Fruit fly (Drosophila melanogaster) whole organism, embryonic: ENCODE measurements around the gene CG14440.

Experiments used
- Awh ChIP-seq: fragments of 200-800 bp; sonication (Bioruptor generic); IDR thresholded peaks from 2 replicates; pipeline ENCODE4, ENCODE4 v1.3.6; 2022; ENCODE audit warnings: missing biosample characterization, missing genetic modification characterization
- BtbVII ChIP-seq: fragments of 200-800 bp; sonication (Bioruptor generic); optimal IDR thresholded peaks from 3 replicates; lab custom pipeline; 2017; ENCODE audit warnings: missing biosample characterization, mild to moderate bottlenecking, missing genetic modification characterization
- CG10543 ChIP-seq: fragments of 200-800 bp; sonication (Bioruptor generic); optimal IDR thresholded peaks from 3 replicates; lab custom pipeline; 2017; ENCODE audit warnings: missing biosample characterization, mild to moderate bottlenecking, missing genetic modification characterization, moderate library complexity
- CG11398 ChIP-seq: fragments of 200-800 bp; sonication (Bioruptor generic); optimal IDR thresholded peaks from 2 replicates; lab custom pipeline; 2016; ENCODE audit warnings: missing biosample characterization, missing genetic modification characterization
- CG12659 ChIP-seq: fragments of 200-800 bp; sonication (Bioruptor generic); optimal IDR thresholded peaks from 3 replicates; lab custom pipeline; 2017; ENCODE audit warnings: mild to moderate bottlenecking, missing biosample characterization, missing genetic modification reagents, missing genetic modification characterization
- CG12769 ChIP-seq: fragments of 200-800 bp; sonication (Bioruptor generic); optimal IDR thresholded peaks from 2 replicates; lab custom pipeline; 2019; ENCODE audit warnings: missing biosample characterization, mild to moderate bottlenecking, missing genetic modification characterization, moderate library complexity
- CG13296 ChIP-seq: fragments of 200-800 bp; sonication (Bioruptor generic); optimal IDR thresholded peaks from 3 replicates; lab custom pipeline; 2018; ENCODE audit warnings: missing biosample characterization, mild to moderate bottlenecking, missing genetic modification characterization
- CG14441 ChIP-seq: fragments of 200-800 bp; sonication (Bioruptor generic); IDR thresholded peaks from 2 replicates; pipeline ENCODE4 v1.3.6; 2022; ENCODE audit warnings: missing biosample characterization, missing genetic modification characterization
- CG14667 ChIP-seq: fragments of 200-800 bp; sonication (Bioruptor generic); IDR thresholded peaks from 2 replicates; pipeline ENCODE4 v1.3.6; 2022; ENCODE audit warnings: missing biosample characterization, missing genetic modification characterization
- CG17359 ChIP-seq: fragments of 200-800 bp; sonication (Bioruptor generic); optimal IDR thresholded peaks from 3 replicates; lab custom pipeline; 2018; ENCODE audit warnings: missing biosample characterization, mild to moderate bottlenecking, missing genetic modification characterization, moderate library complexity
- CG31388 ChIP-seq: fragments of 200-800 bp; sonication (Bioruptor generic); optimal IDR thresholded peaks from 2 replicates; lab custom pipeline; 2016; ENCODE audit warnings: missing biosample characterization, missing genetic modification characterization
- CG34422 ChIP-seq: fragments of 200-800 bp; sonication (Bioruptor generic); IDR thresholded peaks from 3 replicates; pipeline ENCODE4 v1.3.6; 2022; ENCODE audit warnings: missing biosample characterization, missing genetic modification characterization
- CG4424 ChIP-seq: fragments of 200-800 bp; sonication (Bioruptor generic); optimal IDR thresholded peaks from 3 replicates; lab custom pipeline; 2016; ENCODE audit warnings: missing biosample characterization, missing genetic modification characterization
- CG6689 ChIP-seq: fragments of 200-800 bp; sonication (Bioruptor generic); IDR thresholded peaks from 2 replicates; pipeline ENCODE4 v1.3.6; 2022; ENCODE audit warnings: missing biosample characterization, missing genetic modification characterization
- CG7963 ChIP-seq: fragments of 200-800 bp; sonication (Bioruptor generic); IDR thresholded peaks from 3 replicates; pipeline ENCODE4 v1.3.6; 2022; ENCODE audit warnings: missing biosample characterization, missing genetic modification characterization; ENCODE audit not compliant: partially characterized antibody
- CG8765 ChIP-seq: fragments of 200-800 bp; sonication (Bioruptor generic); IDR thresholded peaks from 2 replicates; pipeline ENCODE4 v1.3.6; 2022; ENCODE audit warnings: missing biosample characterization, missing genetic modification characterization
- Doc2 ChIP-seq: fragments of 200-800 bp; sonication (Bioruptor generic); IDR thresholded peaks from 2 replicates; pipeline ENCODE4 v1.3.6; 2022; ENCODE audit warnings: missing biosample characterization, missing genetic modification characterization
- ERR ChIP-seq: fragments of 200-800 bp; sonication (Bioruptor generic); optimal IDR thresholded peaks from 2 replicates; lab custom pipeline; 2016; ENCODE audit warnings: missing biosample characterization, missing genetic modification characterization
- Fer2 ChIP-seq: fragments of 200-800 bp; sonication (Bioruptor generic); optimal IDR thresholded peaks from 2 replicates; lab custom pipeline; 2018; ENCODE audit warnings: missing biosample characterization, mild to moderate bottlenecking, missing genetic modification characterization, moderate library complexity
- GATAe ChIP-seq: fragments of 200-800 bp; sonication (Bioruptor generic); conservative IDR thresholded peaks from 2 replicates; pipeline ENCODE4 v1.3.6; 2022; ENCODE audit warnings: missing biosample characterization, missing genetic modification characterization
- H15 ChIP-seq: fragments of 200-800 bp; sonication (Bioruptor generic); IDR thresholded peaks from 3 replicates; pipeline ENCODE4 v1.3.6; 2022; ENCODE audit warnings: missing biosample characterization, missing genetic modification characterization
- HmgD ChIP-seq: fragments of 200-800 bp; sonication (Bioruptor generic); optimal IDR thresholded peaks from 3 replicates; lab custom pipeline; 2016; ENCODE audit warnings: missing biosample characterization, missing genetic modification characterization
- Hsf ChIP-seq: fragments of 200-800 bp; sonication (Bioruptor generic); optimal IDR thresholded peaks from 3 replicates; lab custom pipeline; 2016; ENCODE audit warnings: missing biosample characterization, missing genetic modification characterization
- Lpt ChIP-seq: fragments of >200 bp; optimal IDR thresholded peaks from 2 replicates; lab custom pipeline; 2018; ENCODE audit warnings: missing biosample characterization, missing genetic modification characterization
- Nf-YA ChIP-seq: fragments of 200-800 bp; sonication (Bioruptor generic); IDR thresholded peaks from 2 replicates; pipeline ENCODE4 v1.3.6; 2022; ENCODE audit warnings: missing biosample characterization, missing genetic modification characterization
- Pdp1 ChIP-seq, 2 experiments: fragments of 200-800 bp; sonication (Bioruptor generic); optimal IDR thresholded peaks; 3 replicates each; lab custom pipeline; 2016; ENCODE audit warnings: missing biosample characterization in 2 of 2, missing genetic modification characterization in 2 of 2, mild to moderate bottlenecking in 1 of 2, moderate library complexity in 1 of 2
- TFAM ChIP-seq: fragments of 200-800 bp; sonication (Bioruptor generic); optimal IDR thresholded peaks from 2 replicates; lab custom pipeline; 2017; ENCODE audit warnings: missing biosample characterization, missing genetic modification characterization, inconsistent platforms
- aop ChIP-seq: fragments of 200-800 bp; sonication (Bioruptor generic); IDR thresholded peaks from 2 replicates; pipeline ENCODE4 v1.3.6; 2022; ENCODE audit warnings: missing biosample characterization, missing genetic modification characterization
- ash1 ChIP-seq: fragments of 200-800 bp; sonication (Bioruptor generic); optimal IDR thresholded peaks from 2 replicates; lab custom pipeline; 2018; ENCODE audit warnings: missing biosample characterization, mild to moderate bottlenecking, missing genetic modification characterization
- az2 ChIP-seq: fragments of 200-800 bp; sonication (Bioruptor generic); optimal IDR thresholded peaks from 3 replicates; lab custom pipeline; 2016; ENCODE audit warnings: missing biosample characterization, missing genetic modification characterization
- bcd ChIP-seq: fragments of 200-800 bp; sonication (Bioruptor generic); optimal IDR thresholded peaks from 2 replicates; lab custom pipeline; 2017; ENCODE audit warnings: missing biosample characterization, mild to moderate bottlenecking, missing genetic modification characterization
- cg ChIP-seq: fragments of 200-800 bp; sonication (Bioruptor generic); optimal IDR thresholded peaks from 3 replicates; lab custom pipeline; 2019; ENCODE audit warnings: missing biosample characterization, mild to moderate bottlenecking, missing genetic modification characterization, moderate library complexity
- chinmo ChIP-seq: fragments of 200-800 bp; sonication (Bioruptor generic); IDR thresholded peaks from 4 replicates; pipeline ENCODE4 v1.3.6; 2022; ENCODE audit warnings: missing biosample characterization, missing genetic modification characterization; ENCODE audit not compliant: partially characterized antibody
- dan ChIP-seq: fragments of 200-800 bp; sonication (Bioruptor generic); IDR thresholded peaks from 2 replicates; pipeline ENCODE4 v1.3.6; 2022; ENCODE audit warnings: missing biosample characterization, missing genetic modification characterization
- dysf ChIP-seq: fragments of 200-800 bp; sonication (Bioruptor generic); IDR thresholded peaks from 3 replicates; pipeline ENCODE4 v1.3.6; 2022; ENCODE audit warnings: missing biosample characterization, missing genetic modification characterization
- ems ChIP-seq: fragments of 200-800 bp; sonication (Bioruptor generic); optimal IDR thresholded peaks from 3 replicates; lab custom pipeline; 2016; ENCODE audit warnings: missing biosample characterization, missing genetic modification characterization
- en ChIP-seq: fragments of 200-800 bp; sonication (Bioruptor generic); optimal IDR thresholded peaks from 2 replicates; lab custom pipeline; 2016; ENCODE audit warnings: missing biosample characterization, missing genetic modification characterization
- fd102C ChIP-seq: fragments of 200-800 bp; sonication (Bioruptor generic); optimal IDR thresholded peaks from 2 replicates; lab custom pipeline; 2018; ENCODE audit warnings: missing biosample characterization, mild to moderate bottlenecking, missing genetic modification characterization, moderate library complexity
- fd3F ChIP-seq: fragments of 200-800 bp; sonication (Bioruptor generic); optimal IDR thresholded peaks from 2 replicates; lab custom pipeline; 2018; ENCODE audit warnings: missing biosample characterization, mild to moderate bottlenecking, missing genetic modification characterization, moderate library complexity
- gce ChIP-seq: fragments of 200-800 bp; sonication (Bioruptor generic); IDR thresholded peaks from 3 replicates; pipeline ENCODE4 v1.3.6; 2022; ENCODE audit warnings: missing biosample characterization, missing genetic modification characterization
- gcm2 ChIP-seq: fragments of 200-800 bp; sonication (Bioruptor generic); optimal IDR thresholded peaks from 2 replicates; lab custom pipeline; 2016; ENCODE audit warnings: missing biosample characterization, missing genetic modification characterization
- luna ChIP-seq: fragments of 200-800 bp; sonication (Bioruptor generic); optimal IDR thresholded peaks from 2 replicates; lab custom pipeline; 2016; ENCODE audit warnings: missing biosample characterization, missing genetic modification characterization
- mirr ChIP-seq: fragments of 200-800 bp; sonication (Bioruptor generic); optimal IDR thresholded peaks from 3 replicates; lab custom pipeline; 2018; ENCODE audit warnings: missing biosample characterization, mild to moderate bottlenecking, missing genetic modification characterization
- nom ChIP-seq: fragments of 200-800 bp; sonication (Bioruptor generic); optimal IDR thresholded peaks from 2 replicates; lab custom pipeline; 2017; ENCODE audit warnings: missing biosample characterization, missing genetic modification characterization, mild to moderate bottlenecking, moderate library complexity, missing genetic modification reagents
- p53 ChIP-seq: fragments of 200-800 bp; sonication (Bioruptor generic); optimal IDR thresholded peaks from 2 replicates; lab custom pipeline; 2016; ENCODE audit warnings: missing biosample characterization, missing genetic modification characterization
- pb ChIP-seq: fragments of 200-800 bp; sonication (Bioruptor generic); optimal IDR thresholded peaks from 3 replicates; lab custom pipeline; 2016; ENCODE audit warnings: missing biosample characterization, missing genetic modification characterization
- pzg ChIP-seq: fragments of 200-800 bp; sonication (Bioruptor generic); optimal IDR thresholded peaks from 3 replicates; lab custom pipeline; 2018; ENCODE audit warnings: missing biosample characterization, mild to moderate bottlenecking, missing genetic modification characterization, moderate library complexity
- salm ChIP-seq: fragments of 200-800 bp; sonication (Bioruptor generic); optimal IDR thresholded peaks from 2 replicates; lab custom pipeline; 2018; ENCODE audit warnings: missing biosample characterization, mild to moderate bottlenecking, missing genetic modification characterization
- sens ChIP-seq: fragments of 200-800 bp; sonication (Bioruptor generic); peaks from one replicate; lab custom pipeline; 2016; ENCODE audit warnings: missing biosample characterization, missing genetic modification characterization
- sug ChIP-seq: fragments of 200-800 bp; optimal IDR thresholded peaks from 2 replicates; lab custom pipeline; 2019; ENCODE audit warnings: missing biosample characterization, mild to moderate bottlenecking, missing genetic modification characterization, moderate library complexity

The CG14440 gene

DNA sequence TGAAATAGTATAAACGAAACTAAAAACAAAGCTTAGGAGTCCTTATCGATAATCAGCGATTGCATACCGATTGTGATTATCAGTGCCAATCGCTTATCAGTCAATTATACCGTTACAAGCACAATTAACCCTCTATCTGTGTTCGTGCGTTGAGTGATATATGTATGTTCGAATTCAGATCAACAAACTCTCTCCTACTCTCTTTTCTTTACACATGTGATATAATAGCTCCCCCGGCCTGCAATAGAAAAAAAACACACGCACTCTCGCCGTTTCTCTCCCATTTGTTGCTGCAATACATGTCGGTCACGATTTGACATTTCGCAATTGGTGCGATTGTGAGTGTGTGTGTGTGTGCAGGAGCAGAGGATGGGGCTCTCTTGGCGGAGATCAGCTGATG is 36.0 kb downstream of the CG14440 start (continued):
- TF ChIP-seq mirr (GFP tag; lab: Kevin White, UChicago), result peak; percentile 10
- TF ChIP-seq sug (tag; lab: Kevin White, UChicago), result peak; percentile 54
- no peak for TF ChIP-seq dan (GFP tag; lab: Robert Waterston, UW)
- no peak for TF ChIP-seq bcd (GFP tag; lab: Kevin White, UChicago)
- TF ChIP-seq pb (GFP tag; lab: Kevin White, UChicago), result no peak
- no peak for TF ChIP-seq TFAM (GFP tag; lab: Kevin White, UChicago)
- no peak for TF ChIP-seq BtbVII
- TF ChIP-seq p53 (GFP tag; lab: Kevin White, UChicago), result no peak
- no peak for TF ChIP-seq fd3F (GFP tag; lab: Kevin White, UChicago)
- TF ChIP-seq CG12769 (tag; lab: Kevin White, UChicago), result no peak
- TF ChIP-seq CG31388 (GFP tag; lab: Kevin White, UChicago), result no peak
- TF ChIP-seq az2 (GFP tag; lab: Kevin White, UChicago), result no peak
- TF ChIP-seq CG8765 (GFP tag; lab: Robert Waterston, UW), result no peak

DNA sequence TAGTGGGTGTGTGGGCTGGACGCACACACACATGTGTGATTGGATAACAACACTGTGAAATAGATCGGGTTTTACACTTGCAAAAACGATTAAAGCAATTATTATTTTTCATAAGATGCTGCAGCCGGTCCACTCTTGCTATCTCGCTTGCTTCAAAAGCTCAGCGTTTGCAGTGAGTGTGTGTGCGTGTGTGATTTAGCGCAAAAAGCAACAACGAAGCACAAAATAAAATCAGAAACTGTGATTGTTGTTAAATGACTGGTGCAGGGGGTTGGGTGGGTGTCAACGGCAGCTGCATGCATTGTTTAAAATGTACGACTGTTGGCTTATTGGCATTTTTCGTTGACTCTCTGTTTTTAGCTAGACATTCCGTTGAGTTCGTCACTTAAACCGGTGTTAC is 36.5 kb downstream of the CG14440 start:
- TF ChIP-seq H15 (GFP tag; lab: Robert Waterston, UW) (0 out of 3 replicates have a peak, but pooled peaks have one; percentile 8), sens (GFP tag; lab: Kevin White, UChicago) (peak; percentile 73), Nf-YA (GFP tag; lab: Robert Waterston, UW) (0 out of 2 replicates have a peak, but pooled peaks have one; percentile 11), CG34422 (GFP tag; lab: Robert Waterston, UW) (0 out of 3 replicates have a peak, but pooled peaks have one; percentile 9), CG12659 (GFP tag; lab: Kevin White, UChicago) (no peak), luna (GFP tag; lab: Kevin White, UChicago) (no peak), CG12769 (tag; lab: Kevin White, UChicago) (peak; percentile 17), TFAM (GFP tag; lab: Kevin White, UChicago) (no peak), nom (GFP tag; lab: Kevin White, UChicago) (peak; percentile 3), chinmo (GFP tag; lab: Robert Waterston, UW) (0 out of 4 replicates have a peak, but pooled peaks have one; percentile 2), dysf (GFP tag; lab: Robert Waterston, UW) (peak; percentile 16; the same call in 1 of the 3 replicates), Pdp1 (GFP tag; optimal IDR thresholded peaks at IDR 0.05; lab: Kevin White, UChicago) (peak in 1 of 2 experiments; percentile 51), CG4424 (GFP tag; lab: Kevin White, UChicago) (no peak), cg (GFP tag; lab: Kevin White, UChicago) (peak; percentile 45), CG14441 (GFP tag; lab: Robert Waterston, UW) (peak; percentile 43; the same call in 1 of the 2 replicates), salm (tag; lab: Kevin White, UChicago) (no peak), ERR (GFP tag; lab: Kevin White, UChicago) (no peak), CG7963 (GFP tag; lab: Robert Waterston, UW) (no peak), Hsf (GFP tag; lab: Kevin White, UChicago) (no peak), aop (GFP tag; lab: Robert Waterston, UW) (no peak), gce (no peak), Doc2 (no peak), Awh (GFP tag; lab: Robert Waterston, UW) (no peak), fd102C (GFP tag; lab: Kevin White, UChicago) (no peak), pzg (GFP tag; lab: Kevin White, UChicago) (no peak), CG13296 (GFP tag; lab: Kevin White, UChicago) (no peak), CG11398 (GFP tag; lab: Kevin White, UChicago) (no peak), en (GFP tag; lab: Kevin White, UChicago) (no peak), Lpt (no peak), ems (GFP tag; lab: Kevin White, UChicago) (no peak), gcm2 (GFP tag; lab: Kevin White, UChicago) (no peak), Fer2 (no peak), CG14667 (no peak), CG10543 (no peak), HmgD (GFP tag; lab: Kevin White, UChicago) (no peak), ash1 (GFP tag; lab: Kevin White, UChicago) (no peak), CG6689 (GFP tag; lab: Robert Waterston, UW) (no peak), CG17359 (peak; percentile 5), GATAe (no peak)
